Fruit fly (Drosophila melanogaster): ENCODE data around the gene CG9550.

CG9550 gene

dm6 chr2L:6464780-6465179 lies 32.1 kb upstream of the CG9550 start:
- TF ChIP-seq CG8159 (tag; optimal IDR thresholded peaks at IDR 0.05) (no peak), Pif1A (GFP tag; optimal IDR thresholded peaks at IDR 0.05) (no peak), EcR (GFP tag; optimal IDR thresholded peaks at IDR 0.05) (no peak), CG32121 (GFP tag; IDR thresholded peaks at IDR 0.05) (no peak), CG12605 (GFP tag; IDR thresholded peaks at IDR 0.05) (no peak), fd96Ca (GFP tag; IDR thresholded peaks at IDR 0.05) (no peak), CG8301 (tag; optimal IDR thresholded peaks at IDR 0.05) (no peak), Ets98B (GFP tag; IDR thresholded peaks at IDR 0.05) (no peak), Snoo (tag; optimal IDR thresholded peaks at IDR 0.05) (no peak), CG14655 (GFP tag; optimal IDR thresholded peaks at IDR 0.05) (no peak), rn (GFP tag; IDR thresholded peaks at IDR 0.05) (no peak), D1 (tag; optimal IDR thresholded peaks at IDR 0.05) (no peak), CG10348 (GFP tag; IDR thresholded peaks at IDR 0.05) (no peak)

DNA sequence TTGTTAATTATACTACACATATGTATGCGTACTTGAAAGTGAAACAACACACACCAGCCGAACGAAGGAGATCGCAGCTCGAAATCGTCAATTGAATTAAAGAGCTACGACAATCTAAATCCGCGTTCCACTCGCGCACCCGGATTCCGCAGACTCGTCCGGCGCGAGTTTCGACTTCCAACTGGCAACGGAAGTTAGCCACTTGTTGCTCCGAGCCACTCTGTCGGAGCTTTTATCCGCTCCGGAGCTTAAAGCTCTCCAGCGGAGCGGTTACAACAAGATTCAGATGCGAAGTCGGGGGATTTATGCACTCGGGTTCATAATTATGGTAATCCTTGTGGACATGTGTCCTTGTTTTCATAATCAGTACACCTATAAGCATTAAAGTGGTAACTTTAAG lies 31.4 kb upstream of the CG9550 start, which contains the start of gene Rchy1:
TSS of gene Rchy1 (minus strand) at position 173 of the 400 bp plus-strand sequence.
- TF ChIP-seq CG12605 (GFP tag; IDR thresholded peaks at IDR 0.05) (peak; percentile 93), Snoo (tag; optimal IDR thresholded peaks at IDR 0.05) (peak; percentile 1), fd96Ca (GFP tag; IDR thresholded peaks at IDR 0.05) (no peak), Pif1B (GFP tag; optimal IDR thresholded peaks at IDR 0.05) (peak; percentile 16), Pif1A (GFP tag; optimal IDR thresholded peaks at IDR 0.05) (peak; percentile 15), CG17806 (tag; optimal IDR thresholded peaks at IDR 0.05) (no peak), CG9948 (tag; optimal IDR thresholded peaks at IDR 0.05) (no peak), CG4496 (GFP tag; IDR thresholded peaks at IDR 0.05) (peak; percentile 15; the same call in 1 of the 3 replicates), CG13204 (GFP tag; optimal IDR thresholded peaks at IDR 0.05) (no peak), D1 (tag; optimal IDR thresholded peaks at IDR 0.05) (no peak), Ets98B (GFP tag; IDR thresholded peaks at IDR 0.05) (peak; percentile 44; the same call in 1 of the 2 replicates), CG8301 (tag; optimal IDR thresholded peaks at IDR 0.05) (no peak), rn (GFP tag; IDR thresholded peaks at IDR 0.05) (no peak), CG32121 (GFP tag; IDR thresholded peaks at IDR 0.05) (0 out of 2 replicates have a peak, but pooled peaks have one; percentile 18), gl (tag; optimal IDR thresholded peaks at IDR 0.05) (peak; percentile 20), CG10348 (GFP tag; IDR thresholded peaks at IDR 0.05) (no peak), EcR (GFP tag; optimal IDR thresholded peaks at IDR 0.05) (no peak), CG34367 (tag; optimal IDR thresholded peaks at IDR 0.05) (no peak), CG15710 (tag; optimal IDR thresholded peaks at IDR 0.05) (no peak)

- TF ChIP-seq fd96Ca (GFP tag; IDR thresholded peaks at IDR 0.05) (no peak), CG12605 (GFP tag; IDR thresholded peaks at IDR 0.05) (no peak), CG10348 (GFP tag; IDR thresholded peaks at IDR 0.05) (no peak), Pif1A (GFP tag; optimal IDR thresholded peaks at IDR 0.05) (no peak), Ets98B (GFP tag; IDR thresholded peaks at IDR 0.05) (no peak), gl (tag; optimal IDR thresholded peaks at IDR 0.05) (no peak), CG8159 (tag; optimal IDR thresholded peaks at IDR 0.05) (no peak), Pif1B (GFP tag; optimal IDR thresholded peaks at IDR 0.05) (no peak), CG17806 (tag; optimal IDR thresholded peaks at IDR 0.05) (no peak), CG34367 (tag; optimal IDR thresholded peaks at IDR 0.05) (no peak), rn (GFP tag; IDR thresholded peaks at IDR 0.05) (no peak), Snoo (tag; optimal IDR thresholded peaks at IDR 0.05) (no peak), D1 (tag; optimal IDR thresholded peaks at IDR 0.05) (no peak), CG8301 (tag; optimal IDR thresholded peaks at IDR 0.05) (no peak), CG4496 (GFP tag; IDR thresholded peaks at IDR 0.05) (no peak), CG15710 (tag; optimal IDR thresholded peaks at IDR 0.05) (no peak), EcR (GFP tag; optimal IDR thresholded peaks at IDR 0.05) (no peak), CG13204 (GFP tag; optimal IDR thresholded peaks at IDR 0.05) (no peak), CG32121 (GFP tag; IDR thresholded peaks at IDR 0.05) (no peak), CG14655 (GFP tag; optimal IDR thresholded peaks at IDR 0.05) (no peak)
Measured at dm6 chr2L:6467509-6467908, 29.3 kb upstream of the CG9550 start, which contains the start of gene HemK1. TSS of gene HemK1 (minus strand) at chr2L:6467698.

dm6 chr2L:6470100-6470644 lies 26.7 kb upstream of the CG9550 start:
- TF ChIP-seq EcR (GFP tag; optimal IDR thresholded peaks at IDR 0.05) = peak; percentile 75
- TF ChIP-seq CG4496 (GFP tag; IDR thresholded peaks at IDR 0.05) = no peak

DNA sequence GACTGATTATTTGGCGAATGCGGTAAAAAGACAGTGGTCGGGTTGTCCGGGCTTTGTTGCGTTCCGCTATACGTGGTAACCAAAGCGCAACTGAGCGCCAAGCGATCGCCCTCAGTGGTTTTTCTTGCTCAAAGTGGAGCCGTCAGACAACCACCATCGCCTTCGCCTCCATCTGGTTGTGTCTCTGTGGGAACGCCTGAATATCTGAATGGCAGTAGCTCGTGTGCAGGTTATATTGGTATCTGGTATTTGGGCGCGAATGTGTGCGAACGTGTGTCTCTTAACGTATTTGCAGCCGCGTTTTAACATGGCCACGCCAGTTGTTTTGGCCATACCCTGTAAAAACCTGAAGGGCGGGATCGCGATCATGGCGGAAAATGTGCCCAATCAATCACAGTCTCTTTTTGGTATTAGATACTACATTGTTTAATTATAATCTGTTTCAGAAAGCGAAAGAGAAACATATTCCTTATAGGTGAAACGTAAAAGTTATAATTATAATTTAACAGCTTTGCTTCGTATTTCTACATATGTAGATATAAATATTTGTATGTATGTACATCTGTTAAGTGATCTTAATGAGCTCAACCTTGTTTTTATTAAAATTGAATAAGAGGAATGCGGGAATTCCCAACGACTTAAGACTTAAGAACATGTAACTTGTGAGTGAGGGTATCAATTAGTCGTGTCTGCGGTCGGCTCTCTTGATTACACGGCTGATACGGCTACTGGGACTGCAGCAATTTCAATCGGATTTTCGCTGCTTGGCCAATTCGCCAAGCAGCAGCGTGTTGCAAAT lies 24.7 kb upstream of the CG9550 start:
- TF ChIP-seq Pif1A (GFP tag; optimal IDR thresholded peaks at IDR 0.05) (peak; percentile 46), gl (tag; optimal IDR thresholded peaks at IDR 0.05) (no peak), EcR (GFP tag; optimal IDR thresholded peaks at IDR 0.05) (peak; percentile 9), Snoo (tag; optimal IDR thresholded peaks at IDR 0.05) (peak; percentile 36), CG8159 (tag; optimal IDR thresholded peaks at IDR 0.05) (peak; percentile 69), CG34367 (tag; optimal IDR thresholded peaks at IDR 0.05) (peak; percentile 31), CG17806 (tag; optimal IDR thresholded peaks at IDR 0.05) (peak; percentile 48), Ets98B (GFP tag; IDR thresholded peaks at IDR 0.05) (peak; percentile 8; the same call in 1 of the 2 replicates), rn (GFP tag; IDR thresholded peaks at IDR 0.05) (no peak), CG14655 (GFP tag; optimal IDR thresholded peaks at IDR 0.05) (peak; percentile 62), CG8301 (tag; optimal IDR thresholded peaks at IDR 0.05) (peak; percentile 68), D1 (tag; optimal IDR thresholded peaks at IDR 0.05) (peak; percentile 21), CG12605 (GFP tag; IDR thresholded peaks at IDR 0.05) (no peak), CG13204 (GFP tag; optimal IDR thresholded peaks at IDR 0.05) (no peak), Pif1B (GFP tag; optimal IDR thresholded peaks at IDR 0.05) (peak; percentile 31), fd96Ca (GFP tag; IDR thresholded peaks at IDR 0.05) (no peak), CG9948 (tag; optimal IDR thresholded peaks at IDR 0.05) (peak; percentile 49), CG10348 (GFP tag; IDR thresholded peaks at IDR 0.05) (no peak), CG32121 (GFP tag; IDR thresholded peaks at IDR 0.05) (no peak), CG4496 (GFP tag; IDR thresholded peaks at IDR 0.05) (peak; percentile 44; the same call in 1 of the 3 replicates), CG15710 (tag; optimal IDR thresholded peaks at IDR 0.05) (peak; percentile 60)
